Worm (Caenorhabditis elegans) whole organism, L1 larva: ENCODE measurements around the gene Y94H6A.7.
"Not testable (repeated sequence)": the region's sequence is repeated elsewhere in the genome, so short reads cannot be mapped to it uniquely, and the experiment has no call there.

Experiments
- efl-1 ChIP-seq, 4 experiments: fragments of 150-350 bp; optimal IDR thresholded peaks in 3 of 4; peaks in 1 of 4; 1 replicate in 1 of 4; 2 replicates in 3 of 4; lab custom pipeline; 2014; ENCODE audit warnings: missing biosample characterization in 2 of 4, missing genetic modification characterization in 2 of 4, missing genetic modification reagents in 2 of 4
- elt-3 ChIP-seq, 6 experiments: fragments of 150-350 bp in 1 of 6; sonication (generic microtip); optimal IDR thresholded peaks; 2 replicates each; lab custom pipeline; 2017 to 2018; ENCODE audit warnings: missing biosample characterization in 6 of 6, missing genetic modification characterization in 6 of 6, inconsistent platforms in 1 of 6
- isw-1 ChIP-seq: fragments of 200-800 bp; sonication (Bioruptor generic); IDR thresholded peaks from 2 replicates; pipeline ENCODE4 v1.3.6; 2022; ENCODE audit warnings: missing genetic modification characterization, missing compliant biosample characterization
- jun-1 ChIP-seq: fragments of 150-350 bp; optimal IDR thresholded peaks from 2 replicates; lab custom pipeline; 2014; ENCODE audit warnings: missing biosample characterization, missing genetic modification reagents, missing genetic modification characterization
- nhr-12 ChIP-seq: sonication (generic microtip); optimal IDR thresholded peaks from 2 replicates; lab custom pipeline; 2017; ENCODE audit warnings: missing biosample characterization, missing genetic modification characterization
- nhr-19 ChIP-seq: fragments of 200-800 bp; sonication (Bioruptor generic); conservative IDR thresholded peaks from 2 replicates; pipeline ENCODE4 v1.3.6; 2022; ENCODE audit warnings: missing genetic modification characterization, missing compliant biosample characterization
- nhr-47 ChIP-seq: sonication (generic microtip); optimal IDR thresholded peaks from 2 replicates; lab custom pipeline; 2016; ENCODE audit warnings: mild to moderate bottlenecking, missing genetic modification characterization, moderate library complexity, missing compliant biosample characterization
- pqm-1 ChIP-seq: sonication (generic microtip); optimal IDR thresholded peaks from 3 replicates; lab custom pipeline; 2017; ENCODE audit warnings: missing biosample characterization, missing genetic modification characterization
- sox-4 ChIP-seq: sonication (generic microtip); optimal IDR thresholded peaks from 2 replicates; lab custom pipeline; 2016; ENCODE audit warnings: missing genetic modification characterization, missing compliant biosample characterization
- tlp-1 ChIP-seq: fragments of 150-350 bp; optimal IDR thresholded peaks from 2 replicates; lab custom pipeline; 2014; ENCODE audit warnings: missing biosample characterization, missing genetic modification characterization
- ztf-4 ChIP-seq: fragments of 150-350 bp; optimal IDR thresholded peaks from 2 replicates; lab custom pipeline; 2014; ENCODE audit warnings: missing biosample characterization, missing genetic modification characterization

DNA sequence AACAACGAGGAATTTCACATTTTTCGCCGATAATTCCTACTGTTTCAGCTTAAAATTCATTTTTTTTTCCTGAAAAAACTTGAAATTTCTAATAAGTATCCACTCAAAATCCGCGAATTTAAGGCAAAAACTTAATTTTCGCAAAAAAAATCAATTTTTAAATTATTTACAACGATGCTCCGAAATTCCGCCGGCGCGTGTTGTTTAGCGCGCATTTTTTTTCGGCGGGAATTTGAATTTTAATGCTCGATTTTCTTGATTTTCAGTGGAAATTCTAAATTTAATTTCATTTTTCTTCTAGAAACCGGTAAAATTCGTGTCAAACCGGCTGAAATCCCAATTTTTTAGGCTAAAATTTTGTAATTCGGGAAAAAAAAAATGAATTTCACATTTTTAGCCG, 48.2 kb downstream of the Y94H6A.7 start:
- not testable (repeated sequence) for TF ChIP-seq isw-1 (GFP tag; lab: Robert Waterston, UW); ztf-4 (tag; lab: Kevin White, UChicago); nhr-47 (tag; lab: Kevin White, UChicago); pqm-1 (tag; lab: Kevin White, UChicago); tlp-1 (tag; lab: Kevin White, UChicago); sox-4 (tag; lab: Kevin White, UChicago); nhr-12; jun-1 (tag; lab: Kevin White, UChicago); elt-3 (tag; optimal IDR thresholded peaks at IDR 0.05; lab: Kevin White, UChicago); nhr-19
- TF ChIP-seq efl-1 (optimal IDR thresholded peaks at IDR 0.05; lab: Kevin White, UChicago): peak in 1 of 2 experiments; percentile 8
- peak in 1 of 2 experiments; percentile 25 for TF ChIP-seq efl-1 (GFP tag; optimal IDR thresholded peaks at IDR 0.05 in 1 of 2; lab: Kevin White, UChicago)
